Worm (Caenorhabditis elegans): ENCODE results near the gene C09B9.85.

- no peak for TF ChIP-seq nhr-6 (tag; optimal IDR thresholded peaks at IDR 0.05)
- TF ChIP-seq lsy-2 (tag; optimal IDR thresholded peaks at IDR 0.05) = no peak
- TF ChIP-seq nhr-237 (tag; optimal IDR thresholded peaks at IDR 0.05) = no peak
- TF ChIP-seq aly-2 (tag; optimal IDR thresholded peaks at IDR 0.05) = no peak
- no peak for TF ChIP-seq ceh-82 (tag; optimal IDR thresholded peaks at IDR 0.05)
- TF ChIP-seq lin-11 (tag; optimal IDR thresholded peaks at IDR 0.05) = no peak
- no peak for TF ChIP-seq nhr-21 (tag; optimal IDR thresholded peaks at IDR 0.05)
- no peak for TF ChIP-seq dmd-4 (tag; optimal IDR thresholded peaks at IDR 0.05)
- TF ChIP-seq fos-1 (tag; optimal IDR thresholded peaks at IDR 0.05) = no peak
- TF ChIP-seq unc-62 (GFP tag; optimal IDR thresholded peaks at IDR 0.05) = no peak
- no peak for TF ChIP-seq zag-1 (tag; optimal IDR thresholded peaks at IDR 0.05)
- no peak for TF ChIP-seq ama-1 (optimal IDR thresholded peaks at IDR 0.05)
- TF ChIP-seq lin-39 (tag; optimal IDR thresholded peaks at IDR 0.05) = no peak
- no peak for TF ChIP-seq snpc-4 (tag; optimal IDR thresholded peaks at IDR 0.05)
Measured at ce11 chrIV:4981027-4981426, 44.5 kb downstream of the C09B9.85 start, which contains the start of gene srz-24.

All from whole organism, L2 larva.